Fruit fly (Drosophila melanogaster): ENCODE results near the gene NimA.
A peak's percentile ranks its signal among the peaks of the same experiment; 100 is the strongest.

The NimA gene

dm6 chr2L:14011591-14012303, 54.4 kb downstream of the NimA start (continued):
- TF ChIP-seq lola (GFP tag; optimal IDR thresholded peaks at IDR 0.05) (no peak), HLH3B (GFP tag; IDR thresholded peaks at IDR 0.05) (0 out of 2 replicates have a peak, but pooled peaks have one; percentile 17), Opbp (GFP tag; IDR thresholded peaks at IDR 0.05; ENCODE audit: partially characterized antibody) (peak; percentile 71; the same call in 2 of the 3 replicates), CG8359 (GFP tag; optimal IDR thresholded peaks at IDR 0.05; ENCODE audit: borderline replicate concordance) (no peak), trem (tag; optimal IDR thresholded peaks at IDR 0.05) (no peak), CG30403 (GFP tag; optimal IDR thresholded peaks at IDR 0.05) (peak; percentile 25), CG13287 (GFP tag; IDR thresholded peaks at IDR 0.05; ENCODE audit: partially characterized antibody) (peak; percentile 39; the same call in 1 of the 2 replicates), tin (GFP tag; optimal IDR thresholded peaks at IDR 0.05) (peak; percentile 3), nom (GFP tag; optimal IDR thresholded peaks at IDR 0.05) (no peak), CG12659 (GFP tag; optimal IDR thresholded peaks at IDR 0.05) (peak; percentile 12), CTCF (GFP tag; optimal IDR thresholded peaks at IDR 0.05) (peak; percentile 83), hkb (optimal IDR thresholded peaks at IDR 0.05) (no peak), hkb (GFP tag; IDR thresholded peaks at IDR 0.05) (peak; percentile 66), luna (GFP tag; optimal IDR thresholded peaks at IDR 0.05) (no peak), gro (GFP tag; optimal IDR thresholded peaks at IDR 0.05) (peak; percentile 33), gsb (GFP tag; IDR thresholded peaks at IDR 0.05) (no peak), ATbp (GFP tag; optimal IDR thresholded peaks at IDR 0.05) (no peak), dysf (GFP tag; IDR thresholded peaks at IDR 0.05) (peak; percentile 43; the same call in 1 of the 3 replicates), lov (optimal IDR thresholded peaks at IDR 0.05) (no peak), lov (GFP tag; IDR thresholded peaks at IDR 0.05) (no peak), CG8388 (GFP tag; optimal IDR thresholded peaks at IDR 0.05) (peak; percentile 100), CG10366 (GFP tag; IDR thresholded peaks at IDR 0.05) (peak; percentile 48), ttk (GFP tag; IDR thresholded peaks at IDR 0.05) (peak; percentile 50; the same call in 1 of the 2 replicates), cad (GFP tag; optimal IDR thresholded peaks at IDR 0.05) (no peak), D19A (tag; optimal IDR thresholded peaks at IDR 0.05) (peak; percentile 40), CG17359 (tag; optimal IDR thresholded peaks at IDR 0.05) (peak; percentile 48), gcm (GFP tag; optimal IDR thresholded peaks at IDR 0.05) (no peak), CG15269 (tag; optimal IDR thresholded peaks at IDR 0.05) (peak; percentile 59), her (GFP tag; optimal IDR thresholded peaks at IDR 0.05) (no peak), bcd (GFP tag; optimal IDR thresholded peaks at IDR 0.05) (peak; percentile 43), CG6791 (GFP tag; IDR thresholded peaks at IDR 0.05; ENCODE audit: partially characterized antibody) (peak; percentile 69; the same call in 2 of the 3 replicates), hb (GFP tag; IDR thresholded peaks at IDR 0.05; ENCODE audit: partially characterized antibody) (no peak), slbo (GFP tag; IDR thresholded peaks at IDR 0.05) (peak; percentile 85), CG30020 (tag; optimal IDR thresholded peaks at IDR 0.05) (no peak), lmd (GFP tag; IDR thresholded peaks at IDR 0.05) (peak; percentile 64; the same call in 1 of the 2 replicates), CG11085 (GFP tag; IDR thresholded peaks at IDR 0.05) (no peak), CG31441 (GFP tag; IDR thresholded peaks at IDR 0.05) (peak; percentile 35; the same call in 1 of the 2 replicates), Hmr (GFP tag; optimal IDR thresholded peaks at IDR 0.05) (peak; percentile 39), pita (GFP tag; optimal IDR thresholded peaks at IDR 0.05) (peak; percentile 47), CG18599 (GFP tag; optimal IDR thresholded peaks at IDR 0.05) (peak; percentile 59), lab (GFP tag; optimal IDR thresholded peaks at IDR 0.05) (peak; percentile 69), Lhr (GFP tag; optimal IDR thresholded peaks at IDR 0.05) (peak; percentile 4), CG1832 (GFP tag; optimal IDR thresholded peaks at IDR 0.05) (no peak), vnd (GFP tag; IDR thresholded peaks at IDR 0.05; ENCODE audit: partially characterized antibody) (no peak), Six4 (GFP tag; optimal IDR thresholded peaks at IDR 0.05) (peak; percentile 0), Gug (GFP tag; IDR thresholded peaks at IDR 0.05) (0 out of 4 replicates have a peak, but pooled peaks have one; percentile 18), ranshi (GFP tag; IDR thresholded peaks at IDR 0.05) (0 out of 2 replicates have a peak, but pooled peaks have one; percentile 10), cwo (GFP tag; optimal IDR thresholded peaks at IDR 0.05) (no peak), HHEX (GFP tag; optimal IDR thresholded peaks at IDR 0.05) (no peak)
